Fruit fly (Drosophila melanogaster) whole organism, adult: ENCODE results near the gene CG14459.

Experiments
- CG1620 ChIP-seq: fragments of 200-800 bp; sonication (Bioruptor generic); optimal IDR thresholded peaks from 2 replicates; lab custom pipeline; 2016; ENCODE audit warnings: missing biosample characterization, missing genetic modification characterization
- Hr96 ChIP-seq: fragments of 200-800 bp; sonication (Bioruptor generic); optimal IDR thresholded peaks from 2 replicates; lab custom pipeline; 2016; ENCODE audit warnings: missing biosample characterization, missing genetic modification characterization
- Mnt ChIP-seq: fragments of 200-800 bp; sonication (Bioruptor generic); optimal IDR thresholded peaks from 2 replicates; lab custom pipeline; 2016; ENCODE audit warnings: missing biosample characterization, mild to moderate bottlenecking, missing genetic modification characterization
- cnc ChIP-seq, 2 experiments: fragments of >200 bp; optimal IDR thresholded peaks; 2 replicates each; lab custom pipeline; 2017
- tj ChIP-seq: fragments of 200-800 bp; sonication (Bioruptor generic); optimal IDR thresholded peaks from 3 replicates; lab custom pipeline; 2017; ENCODE audit warnings: missing biosample characterization, mild to moderate bottlenecking, missing genetic modification characterization, moderate library complexity
- toe ChIP-seq: fragments of 200-800 bp; sonication (Bioruptor generic); optimal IDR thresholded peaks from 2 replicates; lab custom pipeline; 2016; ENCODE audit warnings: missing biosample characterization, missing genetic modification characterization

- TF ChIP-seq Hr96 (GFP tag; lab: Kevin White, UChicago) (no peak), Mnt (no peak), cnc (optimal IDR thresholded peaks at IDR 0.05; lab: Kevin White, UChicago) (no peak), CG1620 (GFP tag; lab: Kevin White, UChicago) (no peak), tj (no peak), toe (GFP tag; lab: Kevin White, UChicago) (no peak)
Measured at dm6 chr3L:22648372-22648771, 10.7 kb upstream of the CG14459 start, which contains the start of gene CG33770.
